Worm (Caenorhabditis elegans) whole organism, young adult: ENCODE results near the gene ehs-1.

ENCODE experiments used
- F23B12.7 ChIP-seq: sonication (generic microtip); optimal IDR thresholded peaks from 2 replicates; lab custom pipeline; 2017; ENCODE audit warnings: missing genetic modification characterization, mild to moderate bottlenecking, missing compliant biosample characterization, antibody characterized with exemption, moderate library complexity; ENCODE audit not compliant: insufficient read depth
- F52B5.7 ChIP-seq: sonication (generic microtip); optimal IDR thresholded peaks from 2 replicates; lab custom pipeline; 2016; ENCODE audit warnings: mild to moderate bottlenecking, missing genetic modification characterization, missing compliant biosample characterization
- Y67H2A.10 ChIP-seq: fragments of 200-800 bp; sonication (Bioruptor generic); conservative IDR thresholded peaks from 2 replicates; pipeline ENCODE4 v1.3.6; 2022; ENCODE audit warnings: missing genetic modification reagents, missing genetic modification characterization, missing compliant biosample characterization
- dpl-1 ChIP-seq: fragments of 150-350 bp; optimal IDR thresholded peaks from 2 replicates; lab custom pipeline; 2014; ENCODE audit warnings: missing biosample characterization, missing genetic modification reagents, missing genetic modification characterization
- ets-4 ChIP-seq: fragments of 200-800 bp; sonication (Bioruptor generic); optimal IDR thresholded peaks from 2 replicates; lab custom pipeline; 2018; ENCODE audit warnings: mild to moderate bottlenecking, missing genetic modification characterization, missing compliant biosample characterization
- hlh-26 ChIP-seq: fragments of 200-800 bp; sonication (Bioruptor generic); conservative IDR thresholded peaks from 2 replicates; pipeline ENCODE4 v1.3.6; 2022; ENCODE audit warnings: missing genetic modification reagents, missing genetic modification characterization, missing compliant biosample characterization
- let-526 ChIP-seq: fragments of 200-800 bp; sonication (Bioruptor generic); IDR thresholded peaks from 2 replicates; pipeline ENCODE4 v1.3.6; 2022; ENCODE audit warnings: missing genetic modification reagents, missing genetic modification characterization, missing compliant biosample characterization
- lin-26 ChIP-seq: fragments of 200-800 bp; sonication (Bioruptor generic); IDR thresholded peaks from 2 replicates; pipeline ENCODE4 v1.3.6; 2022; ENCODE audit warnings: missing genetic modification reagents, missing genetic modification characterization, missing compliant biosample characterization
- rcor-1 ChIP-seq: fragments of 200-800 bp; sonication (Bioruptor generic); IDR thresholded peaks from 2 replicates; pipeline ENCODE4 v1.3.6; 2022; ENCODE audit warnings: missing genetic modification reagents, missing genetic modification characterization, missing compliant biosample characterization
- unc-62 ChIP-seq: fragments of 150-350 bp; optimal IDR thresholded peaks from 2 replicates; lab custom pipeline; 2014; ENCODE audit warnings: missing biosample characterization, missing genetic modification reagents, missing genetic modification characterization

- peak; percentile 67 for TF ChIP-seq unc-62 (GFP tag; lab: Kevin White, UChicago)
- TF ChIP-seq lin-26 (GFP tag; lab: Robert Waterston, UW): peak; percentile 96
- peak; percentile 98 for TF ChIP-seq F52B5.7 (tag; lab: Kevin White, UChicago)
- peak; percentile 99 for TF ChIP-seq rcor-1
- no peak for TF ChIP-seq hlh-26 (GFP tag; lab: Robert Waterston, UW)
- TF ChIP-seq Y67H2A.10 (GFP tag; lab: Robert Waterston, UW): peak; percentile 90
- TF ChIP-seq dpl-1 (GFP tag; lab: Kevin White, UChicago): peak; percentile 11
- peak; percentile 94 for TF ChIP-seq ets-4 (GFP tag; lab: Kevin White, UChicago)
- peak; percentile 98 for TF ChIP-seq F23B12.7 (tag; lab: Kevin White, UChicago)
- TF ChIP-seq let-526 (GFP tag; lab: Robert Waterston, UW): peak; percentile 97
Observed at ce11 chrII:5844694-5845129, 24.2 kb downstream of the ehs-1 start.
